Worm (Caenorhabditis elegans) whole organism, dauer: ENCODE results near the gene C25A8.1.

Source experiments
- unc-62 ChIP-seq: sonication (generic microtip); optimal IDR thresholded peaks from 2 replicates; lab custom pipeline; 2017; ENCODE audit warnings: missing biosample characterization, missing genetic modification reagents, missing genetic modification characterization

C25A8.1 gene

ce11 chrIV:7009531-7009930, 1.4 kb upstream of the C25A8.1 start, which contains the start of gene C25A8.2:
TSS of gene C25A8.2 (plus strand) at chrIV:7009831.
- no peak for TF ChIP-seq unc-62 (GFP tag; lab: Kevin White, UChicago)

ce11 chrIV:7010195-7010594, 740 bp upstream of the C25A8.1 start:
- no peak for TF ChIP-seq unc-62 (GFP tag; lab: Kevin White, UChicago)

- TF ChIP-seq unc-62 (GFP tag; lab: Kevin White, UChicago): no peak
Observed at ce11 chrIV:7011728-7012127, 793 bp downstream of the C25A8.1 start, which contains the start of gene trxr-1. TSS of gene trxr-1 (plus strand) at chrIV:7011954.

DNA sequence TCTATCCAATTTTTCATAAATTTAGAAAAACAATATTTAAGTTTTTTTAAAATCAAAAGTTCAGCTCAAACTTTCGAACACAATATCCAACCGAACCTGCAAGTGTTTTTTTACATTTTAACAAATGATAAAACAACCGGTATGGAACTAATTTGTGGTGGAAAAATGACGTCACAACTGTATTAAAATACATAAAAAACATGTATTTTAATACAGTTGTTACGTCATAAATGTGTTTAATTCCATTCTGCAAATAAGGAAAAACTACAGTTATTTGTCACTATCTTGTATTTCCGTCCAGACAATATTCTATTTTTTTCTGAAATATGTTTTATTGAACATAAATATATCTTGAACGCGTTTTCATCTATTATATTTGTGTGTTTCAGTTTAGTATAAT, 1.3 kb downstream of the C25A8.1 start:
- no peak for TF ChIP-seq unc-62 (GFP tag; lab: Kevin White, UChicago)

DNA sequence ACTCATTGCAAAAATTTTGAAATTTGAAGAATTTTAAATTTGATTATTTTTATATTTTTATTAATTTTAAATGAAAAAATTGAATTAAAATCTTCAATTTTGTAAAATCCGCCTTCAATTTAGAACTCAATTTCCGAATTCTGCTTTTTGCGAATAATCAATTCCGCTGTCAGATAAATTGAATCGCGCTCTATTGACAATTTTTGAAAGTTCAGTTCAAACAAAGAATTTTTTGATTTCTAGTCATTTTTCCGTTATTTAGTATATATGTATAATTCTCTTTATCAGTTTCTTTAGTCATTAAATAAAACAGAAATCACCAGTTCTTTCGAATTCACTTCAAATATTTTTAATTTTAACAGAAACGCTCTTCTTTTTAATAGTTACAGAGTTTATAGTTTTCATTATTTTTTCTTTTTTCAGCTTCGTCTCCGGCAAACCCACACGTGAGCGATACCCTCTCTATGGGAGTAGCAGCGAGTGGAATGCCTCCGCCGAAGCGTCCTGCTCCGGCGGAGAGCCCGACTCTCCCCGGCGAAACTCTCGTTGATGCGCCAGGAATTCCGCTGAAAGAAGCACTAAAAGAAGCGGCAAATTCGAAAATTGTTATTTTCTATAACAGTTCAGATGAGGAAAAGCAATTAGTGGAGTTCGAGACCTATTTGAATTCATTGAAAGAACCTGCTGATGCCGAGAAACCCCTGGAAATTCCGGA, 2.0 kb downstream of the C25A8.1 start:
- TF ChIP-seq unc-62 (GFP tag; lab: Kevin White, UChicago): no peak

DNA sequence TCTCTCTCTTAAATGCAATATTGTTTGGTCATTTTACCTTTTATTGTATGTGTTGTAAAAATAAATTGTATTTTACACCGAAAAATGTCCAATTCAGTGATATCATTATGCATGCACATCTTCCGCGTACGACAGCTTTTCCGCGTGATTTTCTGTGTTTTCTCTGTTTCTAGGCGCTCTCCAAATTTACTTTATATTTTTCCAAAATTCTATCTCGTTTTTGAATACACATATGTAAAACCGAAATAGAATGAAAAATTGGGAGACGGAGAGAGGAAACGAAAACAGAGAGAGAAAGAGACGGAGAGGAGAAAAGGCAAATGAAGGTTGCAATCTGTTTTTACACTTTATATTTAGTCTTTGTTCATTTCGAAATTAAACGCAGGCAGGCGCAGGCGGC, 5.6 kb downstream of the C25A8.1 start:
- no peak for TF ChIP-seq unc-62 (GFP tag; lab: Kevin White, UChicago)

ce11 chrIV:7017123-7017674, 6.3 kb downstream of the C25A8.1 start, which contains the start of gene gldi-4:
TSS of gene gldi-4 (plus strand) at chrIV:7017624.
- TF ChIP-seq unc-62 (GFP tag; lab: Kevin White, UChicago): no peak

ce11 chrIV:7018623-7019022, 7.7 kb downstream of the C25A8.1 start:
- no peak for TF ChIP-seq unc-62 (GFP tag; lab: Kevin White, UChicago)

ce11 chrIV:7020630-7021029, 9.7 kb downstream of the C25A8.1 start:
- TF ChIP-seq unc-62 (GFP tag; lab: Kevin White, UChicago): no peak

ce11 chrIV:7022227-7022626, 11.3 kb downstream of the C25A8.1 start:
- TF ChIP-seq unc-62 (GFP tag; lab: Kevin White, UChicago): no peak

- TF ChIP-seq unc-62 (GFP tag; lab: Kevin White, UChicago): no peak
Observed at ce11 chrIV:7023004-7023403, 12.1 kb downstream of the C25A8.1 start.

DNA sequence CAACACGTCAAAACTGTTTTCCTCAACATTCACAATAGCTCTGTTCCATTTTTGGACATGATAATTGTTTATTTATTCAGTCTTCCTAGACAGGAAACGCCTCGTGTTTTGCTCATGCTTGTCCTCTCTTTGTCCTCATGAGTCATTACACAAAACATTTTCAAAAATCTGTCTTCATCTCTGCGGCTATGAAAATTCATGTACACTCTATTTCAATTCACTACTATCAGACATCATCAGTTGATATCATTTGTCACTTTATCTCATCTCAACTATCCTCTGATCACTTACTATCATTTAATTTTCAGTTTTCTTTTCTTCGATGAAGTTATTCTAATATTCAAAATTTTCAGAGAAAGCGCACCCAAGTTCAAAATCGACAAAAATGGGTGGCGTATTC, 12.9 kb downstream of the C25A8.1 start, which contains the start of gene adah-1:
TSS of gene adah-1 (plus strand) at position 354 of the 400 bp plus-strand sequence.
- TF ChIP-seq unc-62 (GFP tag; lab: Kevin White, UChicago): no peak

ce11 chrIV:7024829-7025228, 13.9 kb downstream of the C25A8.1 start:
- no peak for TF ChIP-seq unc-62 (GFP tag; lab: Kevin White, UChicago)

DNA sequence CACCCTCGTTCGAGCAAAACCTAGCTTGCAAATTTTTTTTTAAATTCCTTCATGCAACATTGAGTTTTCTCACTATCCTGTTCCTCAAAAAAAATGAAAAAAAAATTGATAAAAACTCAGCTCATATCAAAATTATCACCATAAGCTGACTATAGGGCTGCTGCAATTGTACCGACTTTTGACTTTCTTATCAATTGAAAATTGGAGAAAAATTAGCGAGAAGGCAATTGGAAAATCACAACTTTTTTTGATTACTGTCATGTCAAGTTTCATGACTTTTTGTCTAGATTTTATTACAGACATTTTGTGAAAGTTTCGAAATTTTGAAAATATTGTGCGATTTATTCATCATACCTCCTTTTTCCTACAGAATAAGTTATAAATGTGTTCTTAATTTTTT, 14.9 kb downstream of the C25A8.1 start:
- TF ChIP-seq unc-62 (GFP tag; lab: Kevin White, UChicago): no peak

DNA sequence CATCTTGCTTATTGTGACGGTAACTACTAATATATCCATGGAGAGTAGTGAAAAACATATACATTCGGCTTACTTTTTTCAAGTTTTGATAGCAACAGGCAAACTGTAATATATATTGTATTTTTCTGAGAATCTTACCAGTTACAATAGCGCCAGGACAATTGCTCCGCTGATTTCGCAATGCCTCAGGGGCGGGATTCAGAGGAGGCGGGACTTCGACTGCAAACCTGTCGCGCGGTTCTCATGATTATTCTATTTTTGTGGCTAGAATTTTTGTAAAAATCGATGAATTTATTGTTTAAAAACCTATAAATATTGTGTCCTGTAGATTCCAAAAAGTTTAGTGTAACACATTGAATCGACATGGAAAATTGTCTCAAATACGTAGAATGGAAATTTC, 20.1 kb downstream of the C25A8.1 start:
- TF ChIP-seq unc-62 (GFP tag; lab: Kevin White, UChicago): no peak

- TF ChIP-seq unc-62 (GFP tag; lab: Kevin White, UChicago): no peak
Observed at ce11 chrIV:7032459-7032858, 21.5 kb downstream of the C25A8.1 start, which contains the start of gene C06G3.8. TSS of gene C06G3.8 (minus strand) at chrIV:7032559.

DNA sequence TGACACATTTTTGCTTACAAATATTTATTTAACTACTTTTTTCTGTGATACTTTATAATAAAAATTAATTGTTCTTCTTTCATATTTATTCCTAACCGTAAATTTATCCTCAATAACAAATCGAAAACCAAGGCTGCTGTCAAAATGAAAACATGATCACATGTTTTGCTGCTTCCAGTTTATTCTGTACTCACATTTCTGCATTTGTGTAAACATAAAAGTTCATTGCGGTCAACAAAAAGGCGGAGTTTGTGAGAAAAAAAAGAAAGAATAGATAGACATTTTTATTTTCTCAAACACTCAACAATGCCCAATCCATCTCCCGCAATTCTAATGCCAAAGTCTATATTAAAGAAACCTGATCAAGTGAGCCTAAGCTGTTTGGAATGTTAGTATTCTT, 24.9 kb downstream of the C25A8.1 start, which contains the start of gene C06G3.3:
TSS of gene C06G3.3 (plus strand) at position 301 of the 400 bp plus-strand sequence.
- TF ChIP-seq unc-62 (GFP tag; lab: Kevin White, UChicago): no peak
